Worm (Caenorhabditis elegans) whole organism, late embryonic: ENCODE measurements around the gene F01D4.8.

Experiments used
- ceh-9 ChIP-seq: sonication (generic microtip); optimal IDR thresholded peaks from 2 replicates; lab custom pipeline; 2016; ENCODE audit warnings: mild to moderate bottlenecking, missing genetic modification characterization, inconsistent platforms, missing compliant biosample characterization
- unc-42 ChIP-seq: sonication (generic microtip); optimal IDR thresholded peaks from 2 replicates; lab custom pipeline; 2016; ENCODE audit warnings: missing genotype, missing genetic modification characterization, missing compliant biosample characterization

ce11 chrIV:10462608-10463007 is 9.7 kb upstream of the F01D4.8 start:
- TF ChIP-seq ceh-9 (tag; lab: Kevin White, UChicago) (no peak), unc-42 (tag; lab: Kevin White, UChicago) (no peak)
